Worm (Caenorhabditis elegans) whole organism, L4/young adult: ENCODE measurements around the gene F29A7.3.

Source experiments
- W03F9.2 ChIP-seq: fragments of 150-350 bp; optimal IDR thresholded peaks from 2 replicates; lab custom pipeline; 2014; ENCODE audit warnings: missing biosample characterization, missing genetic modification characterization
- dao-5 ChIP-seq: sonication (generic microtip); optimal IDR thresholded peaks from 2 replicates; lab custom pipeline; 2016; ENCODE audit warnings: missing genotype, missing genetic modification characterization, moderate library complexity, missing compliant biosample characterization
- him-1 ChIP-seq: sonication (generic microtip); optimal IDR thresholded peaks from 2 replicates; lab custom pipeline; 2016; ENCODE audit warnings: missing genotype, missing genetic modification reagents, missing genetic modification characterization, missing compliant biosample characterization

DNA sequence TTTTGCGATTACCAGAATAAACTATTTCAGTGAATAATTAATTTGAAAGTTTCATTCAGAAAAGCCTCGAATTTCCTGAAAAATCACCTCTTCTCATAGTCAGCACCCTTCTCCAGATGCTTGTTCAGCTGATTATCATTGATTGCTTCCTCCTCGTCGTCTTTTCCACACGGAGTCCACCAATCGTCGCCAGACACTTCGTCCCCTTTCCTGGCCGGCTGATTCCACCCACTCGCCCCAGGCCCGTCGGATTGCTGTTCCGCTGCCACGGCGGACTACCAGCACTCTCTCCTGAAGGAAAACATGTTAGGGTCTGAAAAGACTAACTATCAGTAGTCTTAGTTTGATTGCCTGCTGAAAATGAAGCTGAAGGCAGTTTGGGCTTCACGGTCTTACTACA lies 27.7 kb downstream of the F29A7.3 start:
- TF ChIP-seq him-1 (tag; lab: Kevin White, UChicago): no peak
- TF ChIP-seq W03F9.2 (tag; lab: Kevin White, UChicago): no peak
- TF ChIP-seq dao-5 (tag; lab: Kevin White, UChicago): no peak
